Fruit fly (Drosophila melanogaster) whole organism, embryonic: ENCODE data around the gene CG16789.

Experiments
- Atf-2 ChIP-seq: fragments of 200-800 bp; sonication (Bioruptor generic); optimal IDR thresholded peaks from 2 replicates; lab custom pipeline; 2016; ENCODE audit warnings: missing biosample characterization, missing genetic modification characterization
- CG15479 ChIP-seq: fragments of 200-800 bp; sonication (Bioruptor generic); optimal IDR thresholded peaks from 3 replicates; lab custom pipeline; 2019; ENCODE audit warnings: missing biosample characterization, mild to moderate bottlenecking, missing genetic modification characterization, moderate library complexity
- CG31365 ChIP-seq: fragments of 200-800 bp; sonication (Bioruptor generic); optimal IDR thresholded peaks from 2 replicates; lab custom pipeline; 2018; ENCODE audit warnings: missing biosample characterization, mild to moderate bottlenecking, missing genetic modification characterization
- CG4360 ChIP-seq: fragments of 200-800 bp; sonication (Bioruptor generic); IDR thresholded peaks from 2 replicates; pipeline ENCODE4 v1.3.6; 2022; ENCODE audit warnings: missing biosample characterization, missing genetic modification characterization
- CG7963 ChIP-seq: fragments of 200-800 bp; sonication (Bioruptor generic); IDR thresholded peaks from 3 replicates; pipeline ENCODE4 v1.3.6; 2022; ENCODE audit warnings: missing biosample characterization, missing genetic modification characterization; ENCODE audit not compliant: partially characterized antibody
- CHES-1-like ChIP-seq: fragments of 200-800 bp; sonication (Bioruptor generic); optimal IDR thresholded peaks from 2 replicates; lab custom pipeline; 2016; ENCODE audit warnings: missing biosample characterization, missing genetic modification characterization
- Rx ChIP-seq: fragments of 200-800 bp; sonication (Bioruptor generic); IDR thresholded peaks from 2 replicates; pipeline ENCODE4 v1.3.6; 2022; ENCODE audit warnings: missing biosample characterization, missing genetic modification characterization
- Xbp1 ChIP-seq: fragments of 200-800 bp; sonication (Bioruptor generic); optimal IDR thresholded peaks from 3 replicates; lab custom pipeline; 2016; ENCODE audit warnings: missing biosample characterization, mild to moderate bottlenecking, missing genetic modification characterization
- dmrt11E ChIP-seq: fragments of 200-800 bp; sonication (Bioruptor generic); optimal IDR thresholded peaks from 3 replicates; lab custom pipeline; 2018; ENCODE audit warnings: missing biosample characterization, mild to moderate bottlenecking, missing genetic modification characterization, moderate library complexity
- ind ChIP-seq: fragments of 200-800 bp; sonication (Bioruptor generic); optimal IDR thresholded peaks from 3 replicates; lab custom pipeline; 2016; ENCODE audit warnings: missing biosample characterization, missing genetic modification characterization
- jumu ChIP-seq: fragments of 200-800 bp; sonication (Bioruptor generic); optimal IDR thresholded peaks from 3 replicates; lab custom pipeline; 2016; ENCODE audit warnings: missing biosample characterization, missing genetic modification characterization
- sens-2 ChIP-seq: fragments of 200-800 bp; sonication (Bioruptor generic); IDR thresholded peaks from 2 replicates; pipeline ENCODE4 v1.3.6; 2022; ENCODE audit warnings: missing biosample characterization, missing genetic modification characterization
- tio ChIP-seq: fragments of 200-800 bp; sonication (Bioruptor generic); optimal IDR thresholded peaks from 2 replicates; lab custom pipeline; 2017; ENCODE audit warnings: missing biosample characterization, missing genetic modification characterization, inconsistent platforms

DNA sequence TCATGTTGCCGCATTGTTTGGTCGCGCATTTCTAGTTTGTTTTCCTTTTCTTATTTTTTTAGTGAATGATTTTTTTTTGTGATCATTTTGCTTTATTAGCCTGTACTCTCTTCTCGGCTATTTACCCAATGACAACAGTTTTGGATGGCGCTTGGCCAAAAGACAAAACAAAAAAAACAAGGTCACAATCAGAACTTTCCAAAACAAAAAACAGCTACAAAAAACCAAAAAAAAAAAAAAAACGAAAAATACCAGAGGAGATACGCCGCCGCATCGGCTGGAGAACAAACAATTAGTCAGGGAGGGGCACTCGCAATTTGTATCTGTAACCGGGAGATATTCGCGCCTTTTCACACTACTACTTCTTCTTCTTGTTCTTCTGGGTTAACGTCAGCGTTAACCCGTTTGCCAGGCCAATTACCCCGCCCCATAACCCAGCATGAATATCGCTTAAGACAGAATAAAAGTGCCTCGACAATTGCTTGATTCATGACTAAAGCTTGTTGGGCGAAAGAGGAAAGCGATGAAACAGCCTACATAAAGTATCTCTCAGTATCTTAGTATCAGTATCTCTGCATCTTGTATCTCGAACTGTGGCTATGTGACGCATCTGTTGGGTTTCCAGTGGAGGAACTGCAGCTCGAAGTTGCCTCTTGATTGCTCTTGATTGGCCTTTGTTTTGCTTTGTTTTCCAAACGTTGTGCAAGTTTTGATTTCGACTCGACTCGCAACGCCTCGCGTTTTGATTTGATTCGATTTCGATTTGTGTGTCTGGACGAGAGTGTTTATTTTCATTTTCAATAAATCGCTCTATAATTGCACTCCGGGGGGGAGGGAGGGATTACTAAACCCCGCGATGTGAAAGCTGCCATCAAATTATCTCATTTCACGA, 41.2 kb downstream of the CG16789 start:
- TF ChIP-seq sens-2 (GFP tag; lab: Robert Waterston, UW): no peak
- TF ChIP-seq Rx: no peak
- no peak for TF ChIP-seq dmrt11E (tag; lab: Kevin White, UChicago)
- TF ChIP-seq CHES-1-like (GFP tag; lab: Kevin White, UChicago): no peak
- TF ChIP-seq Atf-2: no peak
- TF ChIP-seq CG7963 (GFP tag; lab: Robert Waterston, UW): no peak
- TF ChIP-seq CG31365 (tag; lab: Kevin White, UChicago): no peak
- no peak for TF ChIP-seq CG4360 (GFP tag; lab: Robert Waterston, UW)
- TF ChIP-seq tio (GFP tag; lab: Kevin White, UChicago): no peak
- TF ChIP-seq jumu (GFP tag; lab: Kevin White, UChicago): no peak
- no peak for TF ChIP-seq CG15479 (GFP tag; lab: Kevin White, UChicago)
- TF ChIP-seq ind (GFP tag; lab: Kevin White, UChicago): no peak
- TF ChIP-seq Xbp1 (GFP tag; lab: Kevin White, UChicago): no peak
